Worm (Caenorhabditis elegans): ENCODE data around the gene srx-129.

Gene srx-129

ce11 chrV:13837173-13837572 lies 3.1 kb downstream of the srx-129 start, which contains the start of gene srx-128:
Gene srx-128 (plus strand): TSS chrV:13837473.
- TF ChIP-seq mbf-1 (tag; optimal IDR thresholded peaks at IDR 0.05) (no peak), ceh-82 (tag; optimal IDR thresholded peaks at IDR 0.05) (no peak), sem-4 (tag; optimal IDR thresholded peaks at IDR 0.05) (no peak), zag-1 (tag; optimal IDR thresholded peaks at IDR 0.05) (no peak), nhr-237 (tag; optimal IDR thresholded peaks at IDR 0.05) (no peak), nhr-11 (tag; optimal IDR thresholded peaks at IDR 0.05) (no peak)

ce11 chrV:13839433-13839832 lies 5.4 kb downstream of the srx-129 start, which contains the start of gene F55B12.10:
Gene F55B12.10 (plus strand): TSS chrV:13839733.
- TF ChIP-seq unc-39 (tag; optimal IDR thresholded peaks at IDR 0.05) = no peak
- TF ChIP-seq alr-1 (tag; optimal IDR thresholded peaks at IDR 0.05) = no peak
- TF ChIP-seq nhr-23 (tag; optimal IDR thresholded peaks at IDR 0.05) = no peak
- TF ChIP-seq ama-1 (optimal IDR thresholded peaks at IDR 0.05) = no peak
- no peak for TF ChIP-seq lin-39 (tag; optimal IDR thresholded peaks at IDR 0.05)
- no peak for TF ChIP-seq ceh-82 (tag; optimal IDR thresholded peaks at IDR 0.05)
- no peak for TF ChIP-seq lin-13 (GFP tag; optimal IDR thresholded peaks at IDR 0.05)

ce11 chrV:13840909-13841308 lies 6.9 kb downstream of the srx-129 start, which contains the start of gene srx-17:
Gene srx-17 (plus strand): TSS chrV:13841209.
- TF ChIP-seq ztf-4 (tag; optimal IDR thresholded peaks at IDR 0.05) = no peak
- no peak for TF ChIP-seq skn-1 (tag; optimal IDR thresholded peaks at IDR 0.05)
- TF ChIP-seq nhr-21 (tag; optimal IDR thresholded peaks at IDR 0.05) = no peak
- TF ChIP-seq mab-5 (tag; optimal IDR thresholded peaks at IDR 0.05) = no peak
- no peak for TF ChIP-seq unc-55 (GFP tag; optimal IDR thresholded peaks at IDR 0.05)
- TF ChIP-seq nhr-10 (tag; optimal IDR thresholded peaks at IDR 0.05) = no peak
- TF ChIP-seq mdl-1 (tag; optimal IDR thresholded peaks at IDR 0.05) = no peak
- TF ChIP-seq gmeb-1 (tag; optimal IDR thresholded peaks at IDR 0.05) = no peak

- no peak for TF ChIP-seq sma-9 (GFP tag; optimal IDR thresholded peaks at IDR 0.05)
- no peak for TF ChIP-seq sma-9 (tag; optimal IDR thresholded peaks at IDR 0.05)
- no peak for TF ChIP-seq skn-1 (tag; optimal IDR thresholded peaks at IDR 0.05)
- TF ChIP-seq nhr-237 (tag; optimal IDR thresholded peaks at IDR 0.05) = no peak
- TF ChIP-seq ceh-82 (tag; optimal IDR thresholded peaks at IDR 0.05) = no peak
- no peak for TF ChIP-seq R02D3.7 (tag; optimal IDR thresholded peaks at IDR 0.05)
These were observed 9.1 kb downstream of the srx-129 start, which contains the start of gene srx-130 for ce11 chrV:13843147-13843546. Gene srx-130 (plus strand): TSS chrV:13843447.

ce11 chrV:13845136-13845535 lies 11.1 kb downstream of the srx-129 start, which contains the start of gene srx-131:
Gene srx-131 (plus strand): TSS chrV:13845436.
- TF ChIP-seq nhr-12 (tag; optimal IDR thresholded peaks at IDR 0.05) = no peak
- TF ChIP-seq ztf-11 (tag; optimal IDR thresholded peaks at IDR 0.05) = no peak
- no peak for TF ChIP-seq dmd-4 (tag; optimal IDR thresholded peaks at IDR 0.05)
- TF ChIP-seq elt-1 (tag; optimal IDR thresholded peaks at IDR 0.05) = no peak
- TF ChIP-seq fos-1 (tag; optimal IDR thresholded peaks at IDR 0.05) = no peak
- TF ChIP-seq ztf-4 (tag; optimal IDR thresholded peaks at IDR 0.05) = no peak
- TF ChIP-seq aly-2 (tag; optimal IDR thresholded peaks at IDR 0.05) = no peak
- TF ChIP-seq nhr-6 (tag; optimal IDR thresholded peaks at IDR 0.05) = no peak
- TF ChIP-seq nhr-10 (tag; optimal IDR thresholded peaks at IDR 0.05) = no peak
- no peak for TF ChIP-seq unc-55 (GFP tag; optimal IDR thresholded peaks at IDR 0.05)
- TF ChIP-seq sma-9 (GFP tag; optimal IDR thresholded peaks at IDR 0.05) = no peak
- TF ChIP-seq sma-9 (tag; optimal IDR thresholded peaks at IDR 0.05) = no peak
- no peak for TF ChIP-seq mdl-1 (tag; optimal IDR thresholded peaks at IDR 0.05)
- TF ChIP-seq elt-3 (tag; optimal IDR thresholded peaks at IDR 0.05) = no peak

- no peak for TF ChIP-seq sma-9 (GFP tag; optimal IDR thresholded peaks at IDR 0.05)
- TF ChIP-seq sma-9 (tag; optimal IDR thresholded peaks at IDR 0.05) = no peak
- no peak for TF ChIP-seq nhr-12 (tag; optimal IDR thresholded peaks at IDR 0.05)
- TF ChIP-seq egl-27 (tag; optimal IDR thresholded peaks at IDR 0.05) = no peak
- TF ChIP-seq nhr-11 (tag; optimal IDR thresholded peaks at IDR 0.05) = no peak
- TF ChIP-seq nhr-21 (tag; optimal IDR thresholded peaks at IDR 0.05) = no peak
- TF ChIP-seq nhr-10 (tag; optimal IDR thresholded peaks at IDR 0.05) = no peak
- TF ChIP-seq skn-1 (tag; optimal IDR thresholded peaks at IDR 0.05) = no peak
- no peak for TF ChIP-seq lsy-2 (tag; optimal IDR thresholded peaks at IDR 0.05)
- TF ChIP-seq sma-3 (GFP tag; optimal IDR thresholded peaks at IDR 0.05) = no peak
- no peak for TF ChIP-seq dmd-4 (tag; optimal IDR thresholded peaks at IDR 0.05)
- TF ChIP-seq ztf-11 (tag; optimal IDR thresholded peaks at IDR 0.05) = no peak
- TF ChIP-seq nhr-129 (tag; optimal IDR thresholded peaks at IDR 0.05) = no peak
- no peak for TF ChIP-seq aly-2 (tag; optimal IDR thresholded peaks at IDR 0.05)
These were observed 14.3 kb downstream of the srx-129 start, which contains the start of gene srx-133 for ce11 chrV:13848379-13848778. Gene srx-133 (plus strand): TSS chrV:13848679.
